Fruit fly (Drosophila melanogaster) whole organism, embryonic: ENCODE measurements around the gene CG7519.

Experiments used
- Aef1 ChIP-seq: fragments of 200-800 bp; sonication (Bioruptor generic); IDR thresholded peaks from 3 replicates; pipeline ENCODE4 v1.3.6; 2022; ENCODE audit warnings: missing biosample characterization, missing genetic modification characterization
- Atf6 ChIP-seq: fragments of 200-800 bp; sonication (Bioruptor generic); IDR thresholded peaks from 2 replicates; pipeline ENCODE4 v1.3.6; 2022; ENCODE audit warnings: missing biosample characterization, missing genetic modification characterization
- Awh ChIP-seq: fragments of 200-800 bp; sonication (Bioruptor generic); IDR thresholded peaks from 2 replicates; pipeline ENCODE4, ENCODE4 v1.3.6; 2022; ENCODE audit warnings: missing biosample characterization, missing genetic modification characterization
- CG10565 ChIP-seq: fragments of 200-800 bp; sonication (Bioruptor generic); optimal IDR thresholded peaks from 3 replicates; lab custom pipeline; 2016; ENCODE audit warnings: missing biosample characterization, mild to moderate bottlenecking, missing genetic modification characterization
- CG11696 ChIP-seq: fragments of 200-800 bp; sonication (Bioruptor generic); IDR thresholded peaks from 2 replicates; pipeline ENCODE4 v1.3.6; 2022; ENCODE audit warnings: missing biosample characterization, missing genetic modification characterization
- CG12104 ChIP-seq: fragments of 200-800 bp; sonication (Bioruptor generic); optimal IDR thresholded peaks from 3 replicates; lab custom pipeline; 2016; ENCODE audit warnings: missing biosample characterization, missing genetic modification characterization
- CG12659 ChIP-seq: fragments of 200-800 bp; sonication (Bioruptor generic); optimal IDR thresholded peaks from 3 replicates; lab custom pipeline; 2017; ENCODE audit warnings: mild to moderate bottlenecking, missing biosample characterization, missing genetic modification reagents, missing genetic modification characterization
- CG12769 ChIP-seq: fragments of 200-800 bp; sonication (Bioruptor generic); optimal IDR thresholded peaks from 2 replicates; lab custom pipeline; 2019; ENCODE audit warnings: missing biosample characterization, mild to moderate bottlenecking, missing genetic modification characterization, moderate library complexity
- CG17802 ChIP-seq: fragments of 200-800 bp; sonication (Bioruptor generic); optimal IDR thresholded peaks from 2 replicates; lab custom pipeline; 2018; ENCODE audit warnings: missing biosample characterization, mild to moderate bottlenecking, missing genetic modification characterization, moderate library complexity
- CG1792 ChIP-seq: fragments of 200-800 bp; sonication (Bioruptor generic); optimal IDR thresholded peaks from 2 replicates; lab custom pipeline; 2016; ENCODE audit warnings: missing biosample characterization, missing genetic modification characterization
- CG2712 ChIP-seq: fragments of 200-800 bp; optimal IDR thresholded peaks from 3 replicates; lab custom pipeline; 2019; ENCODE audit warnings: missing biosample characterization, mild to moderate bottlenecking, missing genetic modification characterization, moderate library complexity
- CG31441 ChIP-seq: fragments of 200-800 bp; sonication (Bioruptor generic); IDR thresholded peaks from 2 replicates; pipeline ENCODE4 v1.3.6; 2022; ENCODE audit warnings: missing biosample characterization, missing genetic modification characterization
- CG4424 ChIP-seq: fragments of 200-800 bp; sonication (Bioruptor generic); optimal IDR thresholded peaks from 3 replicates; lab custom pipeline; 2016; ENCODE audit warnings: missing biosample characterization, missing genetic modification characterization
- CG5245 ChIP-seq: fragments of 200-800 bp; sonication (Bioruptor generic); optimal IDR thresholded peaks from 3 replicates; lab custom pipeline; 2016; ENCODE audit warnings: missing biosample characterization, missing genetic modification characterization
- CG5953 ChIP-seq: fragments of 200-800 bp; sonication (Bioruptor generic); IDR thresholded peaks from 2 replicates; pipeline ENCODE4 v1.3.6; 2022; ENCODE audit warnings: missing biosample characterization, missing genetic modification characterization
- CG7372 ChIP-seq: fragments of 200-800 bp; sonication (Bioruptor generic); IDR thresholded peaks from 2 replicates; pipeline ENCODE4 v1.3.6; 2022; ENCODE audit warnings: missing biosample characterization, missing genetic modification characterization
- CG8388 ChIP-seq: fragments of 200-800 bp; sonication (Bioruptor generic); optimal IDR thresholded peaks from 2 replicates; lab custom pipeline; 2019; ENCODE audit warnings: missing biosample characterization, mild to moderate bottlenecking, missing genetic modification characterization, moderate library complexity
- CG8944 ChIP-seq: fragments of 200-800 bp; sonication (Bioruptor generic); optimal IDR thresholded peaks from 3 replicates; lab custom pipeline; 2016; ENCODE audit warnings: missing biosample characterization, missing genetic modification characterization
- CG9817 ChIP-seq: fragments of 200-800 bp; sonication (Bioruptor generic); optimal IDR thresholded peaks from 2 replicates; lab custom pipeline; 2018; ENCODE audit warnings: missing biosample characterization, mild to moderate bottlenecking, missing genetic modification characterization, moderate library complexity
- CrebB ChIP-seq: fragments of 200-800 bp; sonication (Bioruptor generic); optimal IDR thresholded peaks from 3 replicates; lab custom pipeline; 2018; ENCODE audit warnings: missing biosample characterization, mild to moderate bottlenecking, missing genetic modification characterization
- Dref ChIP-seq: fragments of 200-800 bp; sonication (Bioruptor generic); IDR thresholded peaks from 2 replicates; pipeline ENCODE4 v1.3.6; 2022; ENCODE audit warnings: missing biosample characterization, missing genetic modification characterization
- HLH3B ChIP-seq: fragments of 200-800 bp; sonication (Bioruptor generic); IDR thresholded peaks from 2 replicates; pipeline ENCODE4 v1.3.6; 2022; ENCODE audit warnings: missing biosample characterization, missing genetic modification characterization
- HLH4C ChIP-seq: fragments of 200-800 bp; sonication (Bioruptor generic); IDR thresholded peaks from 3 replicates; pipeline ENCODE4 v1.3.6; 2022; ENCODE audit warnings: missing biosample characterization, missing genetic modification characterization; ENCODE audit not compliant: partially characterized antibody
- HmgZ ChIP-seq: fragments of 200-800 bp; sonication (Bioruptor generic); optimal IDR thresholded peaks from 2 replicates; lab custom pipeline; 2018; ENCODE audit warnings: missing biosample characterization, mild to moderate bottlenecking, missing genetic modification characterization
- Hr78 ChIP-seq, 2 experiments: fragments of 200-800 bp in 1 of 2; fragments of >200 bp in 1 of 2; sonication (Bioruptor generic) in 1 of 2; optimal IDR thresholded peaks; 2 replicates each; lab custom pipeline; 2017 to 2019; ENCODE audit warnings: missing biosample characterization in 2 of 2, missing genetic modification characterization in 2 of 2, mild to moderate bottlenecking in 1 of 2, moderate library complexity in 1 of 2
- Kr ChIP-seq: fragments of 200-800 bp; sonication (Bioruptor generic); optimal IDR thresholded peaks from 2 replicates; lab custom pipeline; 2017; ENCODE audit warnings: missing biosample characterization, mild to moderate bottlenecking, missing genetic modification characterization
- Max ChIP-seq: fragments of 200-800 bp; sonication (Bioruptor generic); optimal IDR thresholded peaks from 2 replicates; lab custom pipeline; 2016; ENCODE audit warnings: missing biosample characterization, mild to moderate bottlenecking, missing genetic modification characterization
- Meics ChIP-seq: fragments of 200-800 bp; sonication (Bioruptor generic); optimal IDR thresholded peaks from 2 replicates; lab custom pipeline; 2017; ENCODE audit warnings: missing biosample characterization, mild to moderate bottlenecking, missing genetic modification characterization
- Nf-YB ChIP-seq: fragments of 200-800 bp; sonication (Bioruptor generic); optimal IDR thresholded peaks from 3 replicates; lab custom pipeline; 2019; ENCODE audit warnings: missing biosample characterization, mild to moderate bottlenecking, missing genetic modification characterization, moderate library complexity
- Oaz ChIP-seq: fragments of 200-800 bp; sonication (Bioruptor generic); IDR thresholded peaks from 2 replicates; pipeline ENCODE4 v1.3.6; 2022; ENCODE audit warnings: missing biosample characterization, missing genetic modification characterization
- PHDP ChIP-seq: fragments of 200-800 bp; sonication (Bioruptor generic); optimal IDR thresholded peaks from 3 replicates; lab custom pipeline; 2018; ENCODE audit warnings: missing biosample characterization, mild to moderate bottlenecking, missing genetic modification characterization, moderate library complexity
- Rx ChIP-seq: fragments of 200-800 bp; sonication (Bioruptor generic); IDR thresholded peaks from 2 replicates; pipeline ENCODE4 v1.3.6; 2022; ENCODE audit warnings: missing biosample characterization, missing genetic modification characterization
- Sry-β ChIP-seq: fragments of 200-800 bp; sonication (Bioruptor generic); optimal IDR thresholded peaks from 2 replicates; lab custom pipeline; 2018; ENCODE audit warnings: missing biosample characterization, mild to moderate bottlenecking, missing genetic modification characterization, moderate library complexity
- Ssrp ChIP-seq: fragments of 200-800 bp; sonication (Bioruptor generic); optimal IDR thresholded peaks from 2 replicates; lab custom pipeline; 2018; ENCODE audit warnings: missing biosample characterization, mild to moderate bottlenecking, missing genetic modification characterization, moderate library complexity
- al ChIP-seq: fragments of 200-800 bp; sonication (Bioruptor generic); IDR thresholded peaks from 2 replicates; pipeline ENCODE4 v1.3.6; 2022; ENCODE audit warnings: missing biosample characterization, missing genetic modification characterization
- ato ChIP-seq: fragments of 200-800 bp; sonication (Bioruptor generic); IDR thresholded peaks from 2 replicates; pipeline ENCODE4 v1.3.6; 2022; ENCODE audit warnings: missing biosample characterization, missing genetic modification characterization; ENCODE audit not compliant: partially characterized antibody
- bbx ChIP-seq: fragments of 200-800 bp; sonication (Bioruptor generic); IDR thresholded peaks from 2 replicates; pipeline ENCODE4 v1.3.6; 2022; ENCODE audit warnings: missing biosample characterization, missing genetic modification characterization; ENCODE audit not compliant: partially characterized antibody
- bowl ChIP-seq: fragments of 200-800 bp; sonication (Bioruptor generic); IDR thresholded peaks from 2 replicates; pipeline ENCODE4 v1.3.6; 2022; ENCODE audit warnings: missing biosample characterization, missing genetic modification characterization
- dm ChIP-seq: fragments of 200-800 bp; sonication (Bioruptor generic); optimal IDR thresholded peaks from 3 replicates; lab custom pipeline; 2016; ENCODE audit warnings: missing biosample characterization, missing genetic modification characterization
- gem ChIP-seq: fragments of 200-800 bp; sonication (Bioruptor generic); optimal IDR thresholded peaks from 2 replicates; lab custom pipeline; 2019; ENCODE audit warnings: missing biosample characterization, mild to moderate bottlenecking, missing genetic modification characterization, moderate library complexity
- gsb ChIP-seq: fragments of 200-800 bp; sonication (Bioruptor generic); IDR thresholded peaks from 2 replicates; pipeline ENCODE4 v1.3.6; 2022; ENCODE audit warnings: missing biosample characterization, missing genetic modification characterization
- h ChIP-seq: fragments of >200 bp; optimal IDR thresholded peaks from 2 replicates; lab custom pipeline; 2017
- lab ChIP-seq: fragments of 200-800 bp; sonication (Bioruptor generic); optimal IDR thresholded peaks from 3 replicates; lab custom pipeline; 2017; ENCODE audit warnings: missing biosample characterization, missing genetic modification characterization, mild to moderate bottlenecking, moderate library complexity, missing genetic modification reagents
- lilli ChIP-seq: fragments of 200-800 bp; sonication (Bioruptor generic); optimal IDR thresholded peaks from 3 replicates; lab custom pipeline; 2016; ENCODE audit warnings: missing biosample characterization, missing genetic modification characterization
- nerfin-1 ChIP-seq: fragments of 200-800 bp; sonication (Bioruptor generic); optimal IDR thresholded peaks from 3 replicates; lab custom pipeline; 2019; ENCODE audit warnings: missing biosample characterization, mild to moderate bottlenecking, missing genetic modification characterization, moderate library complexity
- ro ChIP-seq: fragments of 200-800 bp; sonication (Bioruptor generic); IDR thresholded peaks from 2 replicates; pipeline ENCODE4 v1.3.6; 2022; ENCODE audit warnings: missing biosample characterization, missing genetic modification characterization
- sc ChIP-seq, 3 experiments: fragments of >200 bp in 2 of 3; fragments of 200-800 bp in 1 of 3; sonication (Bioruptor generic) in 1 of 3; optimal IDR thresholded peaks; 2 replicates in 2 of 3; 3 replicates in 1 of 3; lab custom pipeline; 2017; ENCODE audit warnings: mild to moderate bottlenecking in 1 of 3, missing biosample characterization in 1 of 3, missing genetic modification characterization in 1 of 3, missing genetic modification reagents in 1 of 3
- shn ChIP-seq: fragments of 200-800 bp; sonication (Bioruptor generic); optimal IDR thresholded peaks from 3 replicates; lab custom pipeline; 2016; ENCODE audit warnings: missing biosample characterization, missing genetic modification characterization
- tgo ChIP-seq: fragments of 200-800 bp; sonication (Bioruptor generic); IDR thresholded peaks from 3 replicates; pipeline ENCODE4 v1.3.6; 2022; ENCODE audit warnings: missing biosample characterization, missing genetic modification characterization
- toy ChIP-seq: fragments of 200-800 bp; sonication (Bioruptor generic); IDR thresholded peaks from 2 replicates; pipeline ENCODE4 v1.3.6; 2022; ENCODE audit warnings: missing biosample characterization, missing genetic modification characterization
- zf30C ChIP-seq: fragments of 200-800 bp; sonication (Bioruptor generic); optimal IDR thresholded peaks from 3 replicates; lab custom pipeline; 2018; ENCODE audit warnings: missing biosample characterization, mild to moderate bottlenecking, missing genetic modification characterization
- zfh2 ChIP-seq: fragments of 200-800 bp; sonication (Bioruptor generic); optimal IDR thresholded peaks from 2 replicates; lab custom pipeline; 2016; ENCODE audit warnings: missing biosample characterization, missing genetic modification characterization

Gene CG7519

dm6 chr3L:21462860-21463259 lies 30.0 kb upstream of the CG7519 start (continued):
- TF ChIP-seq PHDP (tag; lab: Kevin White, UChicago) (no peak), CG31441 (GFP tag; lab: Robert Waterston, UW) (peak; percentile 49; the same call in 1 of the 2 replicates), CG2712 (tag; lab: Kevin White, UChicago) (peak; percentile 59), HmgZ (tag; lab: Kevin White, UChicago) (no peak), shn (no peak), HLH4C (GFP tag; lab: Robert Waterston, UW) (no peak), CG11696 (GFP tag; lab: Robert Waterston, UW) (no peak), CrebB (tag; lab: Kevin White, UChicago) (no peak), Sry-β (GFP tag; lab: Kevin White, UChicago) (no peak), lilli (GFP tag; lab: Kevin White, UChicago) (no peak), CG1792 (GFP tag; lab: Kevin White, UChicago) (no peak), bowl (GFP tag; lab: Robert Waterston, UW) (no peak), CG12659 (GFP tag; lab: Kevin White, UChicago) (no peak), Ssrp (tag; lab: Kevin White, UChicago) (peak; percentile 32), CG12769 (tag; lab: Kevin White, UChicago) (no peak), tgo (no peak), CG8944 (GFP tag; lab: Kevin White, UChicago) (no peak), CG9817 (tag; lab: Kevin White, UChicago) (no peak), Oaz (GFP tag; lab: Robert Waterston, UW) (no peak), sc (optimal IDR thresholded peaks at IDR 0.05; lab: Kevin White, UChicago) (no peak), sc (GFP tag; optimal IDR thresholded peaks at IDR 0.05; lab: Kevin White, UChicago) (peak; percentile 43), toy (GFP tag; lab: Robert Waterston, UW) (no peak), HLH3B (GFP tag; lab: Robert Waterston, UW) (no peak), CG5953 (GFP tag; lab: Robert Waterston, UW) (no peak), Awh (GFP tag; lab: Robert Waterston, UW) (no peak), CG10565 (GFP tag; lab: Kevin White, UChicago) (no peak), ro (GFP tag; lab: Robert Waterston, UW) (no peak), gem (peak; percentile 57), Dref (GFP tag; lab: Robert Waterston, UW) (no peak), Aef1 (GFP tag; lab: Robert Waterston, UW) (no peak), bbx (GFP tag; lab: Robert Waterston, UW) (no peak), Hr78 (GFP tag; optimal IDR thresholded peaks at IDR 0.05; lab: Kevin White, UChicago) (peak in 1 of 2 experiments; percentile 35), Max (GFP tag; lab: Kevin White, UChicago) (no peak), lab (GFP tag; lab: Kevin White, UChicago) (no peak), CG4424 (peak; percentile 20), CG12104 (GFP tag; lab: Kevin White, UChicago) (no peak), zf30C (GFP tag; lab: Kevin White, UChicago) (peak; percentile 48), nerfin-1 (tag; lab: Kevin White, UChicago) (no peak), CG5245 (GFP tag; lab: Kevin White, UChicago) (no peak), dm (GFP tag; lab: Kevin White, UChicago) (no peak), h (lab: Kevin White, UChicago) (no peak), CG7372 (GFP tag; lab: Robert Waterston, UW) (no peak), Kr (no peak), Nf-YB (GFP tag; lab: Kevin White, UChicago) (no peak), zfh2 (GFP tag; lab: Kevin White, UChicago) (no peak), CG17802 (tag; lab: Kevin White, UChicago) (no peak), CG8388 (peak; percentile 23), Rx (GFP tag; lab: Robert Waterston, UW) (no peak), ato (GFP tag; lab: Robert Waterston, UW) (no peak), al (no peak), Meics (GFP tag; lab: Kevin White, UChicago) (no peak), gsb (GFP tag; lab: Robert Waterston, UW) (no peak), Atf6 (GFP tag; lab: Robert Waterston, UW) (no peak)
